Worm (Caenorhabditis elegans): ENCODE data around the gene srh-99.
"Not testable (repeated sequence)": the region's sequence is repeated elsewhere in the genome, so short reads cannot be mapped to it uniquely, and the experiment has no call there.

The srh-99 gene

DNA sequence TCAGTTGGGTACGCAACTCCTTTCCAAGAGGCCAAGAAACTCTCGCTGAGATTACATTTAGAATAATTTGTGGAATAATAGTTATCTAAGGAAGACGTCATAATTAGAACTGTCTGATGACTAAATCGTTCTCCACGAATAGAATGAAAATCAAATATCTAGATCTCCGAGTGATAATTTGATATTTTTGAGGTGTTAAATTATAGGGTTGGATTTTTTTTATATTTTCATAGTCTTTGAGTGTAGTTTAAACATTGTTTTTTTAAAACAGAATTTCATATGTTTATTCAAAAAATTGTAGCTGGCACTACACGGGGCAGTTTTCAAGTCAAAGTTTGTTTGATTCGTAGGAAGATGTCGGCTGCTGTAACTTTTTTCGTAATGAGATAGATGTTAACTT is at the start of gene srh-99:
TSS of gene srh-99 (minus strand) at position 101 of the 400 bp plus-strand sequence.
- no peak for TF ChIP-seq nhr-67 (tag; optimal IDR thresholded peaks at IDR 0.05)
- TF ChIP-seq snpc-4 (tag; optimal IDR thresholded peaks at IDR 0.05): no peak
- no peak for TF ChIP-seq ceh-82 (tag; optimal IDR thresholded peaks at IDR 0.05)
- TF ChIP-seq ceh-28 (tag; optimal IDR thresholded peaks at IDR 0.05): no peak
- no peak for TF ChIP-seq elt-3 (tag; optimal IDR thresholded peaks at IDR 0.05)
- TF ChIP-seq ztf-4 (tag; optimal IDR thresholded peaks at IDR 0.05): no peak

DNA sequence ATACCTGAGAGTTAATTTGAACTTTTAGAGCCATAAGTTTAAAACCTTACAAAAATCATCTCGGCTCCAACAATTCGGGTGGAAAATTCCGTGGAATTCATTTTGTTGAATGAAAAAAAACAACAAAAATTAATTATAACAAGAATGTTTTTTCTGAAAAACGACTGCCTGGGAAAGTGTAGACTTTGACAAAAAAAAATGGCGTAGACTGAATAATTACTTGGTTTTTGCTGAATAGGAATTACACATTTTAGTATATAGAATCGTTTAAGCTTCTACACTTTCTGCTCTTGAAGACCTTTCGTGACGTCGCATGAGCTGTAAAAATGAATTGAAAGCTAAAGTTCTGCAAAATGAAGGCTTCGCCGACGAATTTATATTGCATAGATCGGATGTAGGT is 48.1 kb upstream of the srh-99 start, which contains the start of gene srx-112:
TSS of gene srx-112 (minus strand) at position 101 of the 400 bp plus-strand sequence.
- no peak for TF ChIP-seq daf-12 (tag; optimal IDR thresholded peaks at IDR 0.05)
- TF ChIP-seq egl-5 (tag; optimal IDR thresholded peaks at IDR 0.05): no peak
- TF ChIP-seq nhr-23 (tag; optimal IDR thresholded peaks at IDR 0.05): no peak
- TF ChIP-seq snpc-4 (tag; optimal IDR thresholded peaks at IDR 0.05): no peak
- TF ChIP-seq elt-2 (tag; optimal IDR thresholded peaks at IDR 0.05): no peak
- TF ChIP-seq nhr-237 (tag; optimal IDR thresholded peaks at IDR 0.05): no peak
- TF ChIP-seq nhr-67 (tag; optimal IDR thresholded peaks at IDR 0.05): no peak
- no peak for TF ChIP-seq ceh-9 (tag; optimal IDR thresholded peaks at IDR 0.05)
- TF ChIP-seq nhr-43 (tag; optimal IDR thresholded peaks at IDR 0.05; ENCODE audit: poor library complexity, severe bottlenecking): no peak
- TF ChIP-seq egl-27 (tag; optimal IDR thresholded peaks at IDR 0.05): no peak
- no peak for TF ChIP-seq elt-3 (tag; optimal IDR thresholded peaks at IDR 0.05)
- no peak for TF ChIP-seq hmg-11 (tag; optimal IDR thresholded peaks at IDR 0.05)
- no peak for TF ChIP-seq ceh-16 (tag; optimal IDR thresholded peaks at IDR 0.05)
- TF ChIP-seq ztf-4 (tag; optimal IDR thresholded peaks at IDR 0.05): no peak

DNA sequence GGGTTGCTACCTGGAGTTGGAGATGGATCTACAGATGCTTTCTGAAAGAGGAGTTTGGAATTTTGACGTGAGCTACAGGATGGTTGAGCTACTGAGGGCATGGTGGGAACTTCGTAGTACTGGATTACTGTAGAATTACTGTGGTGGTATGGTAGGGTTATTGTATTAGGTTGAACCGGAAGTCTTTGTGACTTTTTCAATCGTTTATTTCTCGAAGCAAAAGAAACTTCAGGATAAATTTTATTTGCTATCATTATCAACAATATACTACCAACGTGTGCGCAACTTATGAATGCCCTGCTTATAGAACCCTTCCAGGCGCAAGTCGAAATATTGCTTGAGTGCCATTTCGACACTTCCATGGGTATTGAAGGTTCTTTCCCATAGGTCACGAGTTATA is 45.2 kb upstream of the srh-99 start, which contains the start of gene T24E12.6:
TSS of gene T24E12.6 (minus strand) at position 101 of the 400 bp plus-strand sequence.
- not testable (repeated sequence) for TF ChIP-seq unc-39, nhr-11, mml-1 (tag; optimal IDR thresholded peaks at IDR 0.05)

DNA sequence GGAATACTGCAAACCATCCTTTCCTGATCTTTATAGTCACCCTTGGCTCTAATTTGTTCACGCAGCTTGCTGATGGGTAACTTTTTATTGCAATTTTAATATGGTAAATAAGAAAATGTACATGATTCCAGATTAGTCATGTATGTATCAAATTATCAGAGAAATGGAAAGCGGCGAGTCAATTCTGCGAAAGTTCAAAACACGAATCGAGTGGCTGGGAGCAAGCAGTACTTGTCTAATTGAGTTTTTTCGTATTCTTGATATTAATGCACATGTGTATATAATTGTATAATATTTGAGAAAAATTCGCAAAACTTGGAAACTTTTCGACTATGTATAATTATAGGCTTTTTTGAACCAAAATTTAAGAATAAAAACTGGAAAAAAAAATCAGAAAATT is 42.7 kb upstream of the srh-99 start, which contains the start of gene T24E12.12:
TSS of gene T24E12.12 (plus strand) at position 281 of the 400 bp plus-strand sequence.
- TF ChIP-seq ZK546.5 (tag; optimal IDR thresholded peaks at IDR 0.05): no peak
- no peak for TF ChIP-seq ztf-11 (tag; optimal IDR thresholded peaks at IDR 0.05)
- TF ChIP-seq R02D3.7 (tag; optimal IDR thresholded peaks at IDR 0.05): no peak
- no peak for TF ChIP-seq egl-27 (tag; optimal IDR thresholded peaks at IDR 0.05)
- no peak for TF ChIP-seq egl-5 (tag; optimal IDR thresholded peaks at IDR 0.05)
- no peak for TF ChIP-seq nhr-43 (tag; optimal IDR thresholded peaks at IDR 0.05; ENCODE audit: poor library complexity, severe bottlenecking)
- no peak for TF ChIP-seq ceh-9 (tag; optimal IDR thresholded peaks at IDR 0.05)
- no peak for TF ChIP-seq ceh-16 (tag; optimal IDR thresholded peaks at IDR 0.05)
- no peak for TF ChIP-seq lin-15B (tag; optimal IDR thresholded peaks at IDR 0.05)
- no peak for TF ChIP-seq fos-1 (tag; optimal IDR thresholded peaks at IDR 0.05)
- TF ChIP-seq elt-2 (tag; optimal IDR thresholded peaks at IDR 0.05): no peak
- no peak for TF ChIP-seq aly-2 (tag; optimal IDR thresholded peaks at IDR 0.05)

DNA sequence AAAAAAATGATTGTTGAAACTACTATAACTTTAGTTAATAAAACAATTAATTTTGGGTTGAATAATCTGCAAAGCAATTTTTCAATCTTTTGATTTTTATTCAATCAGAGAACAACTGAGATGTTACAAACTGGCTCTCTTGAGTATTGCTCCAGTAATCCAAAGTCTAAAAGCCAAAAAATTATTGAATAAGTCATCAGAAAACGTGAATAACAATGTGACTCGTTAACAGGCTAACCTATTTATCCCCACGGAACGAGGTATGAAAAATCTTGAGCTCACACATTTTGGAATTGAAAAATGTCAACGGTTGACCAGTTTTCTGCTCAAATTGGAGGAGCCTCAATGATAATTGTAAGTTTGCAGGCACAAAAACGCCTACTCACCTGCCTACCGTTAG is 41.1 kb upstream of the srh-99 start, which contains the start of gene srx-111:
TSS of gene srx-111 (plus strand) at position 301 of the 400 bp plus-strand sequence.
- TF ChIP-seq mdl-1 (tag; optimal IDR thresholded peaks at IDR 0.05) (no peak), lin-15B (tag; optimal IDR thresholded peaks at IDR 0.05) (no peak), elt-2 (tag; optimal IDR thresholded peaks at IDR 0.05) (no peak), elt-3 (tag; optimal IDR thresholded peaks at IDR 0.05) (no peak), eor-1 (tag; optimal IDR thresholded peaks at IDR 0.05) (no peak)

DNA sequence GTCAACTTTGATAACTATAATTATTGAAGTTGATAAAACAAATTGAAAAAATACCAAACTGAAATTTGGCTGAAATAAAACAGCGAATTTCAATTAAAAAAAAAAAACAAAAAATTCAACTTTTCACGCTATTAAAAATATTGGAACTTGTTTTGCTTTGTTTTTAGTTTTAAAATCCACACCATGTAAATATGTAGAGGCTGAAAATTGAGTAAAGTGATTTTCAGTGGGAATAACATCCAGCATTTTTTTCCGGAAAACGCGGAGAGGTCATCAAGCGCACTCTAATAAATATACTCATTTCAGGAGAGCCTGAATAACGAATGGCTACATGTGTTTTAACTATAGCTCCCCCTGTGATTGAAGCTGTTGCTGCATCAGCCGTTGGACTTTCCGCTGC is 37.2 kb upstream of the srh-99 start, which contains the start of gene rcd-1:
TSS of gene rcd-1 (plus strand) at position 301 of the 400 bp plus-strand sequence.
- TF ChIP-seq ceh-28 (tag; optimal IDR thresholded peaks at IDR 0.05) (no peak), hmg-11 (tag; optimal IDR thresholded peaks at IDR 0.05) (no peak), eor-1 (tag; optimal IDR thresholded peaks at IDR 0.05) (no peak), nhr-23 (tag; optimal IDR thresholded peaks at IDR 0.05) (no peak), nhr-237 (tag; optimal IDR thresholded peaks at IDR 0.05) (no peak), nhr-25 (tag; optimal IDR thresholded peaks at IDR 0.05) (no peak), fkh-2 (tag; optimal IDR thresholded peaks at IDR 0.05) (no peak), nfya-1 (tag; optimal IDR thresholded peaks at IDR 0.05; ENCODE audit: insufficient read depth) (no peak)
